Fruit fly (Drosophila melanogaster) whole organism, embryonic: ENCODE measurements around the gene Pex5.

Source experiments
- B-H2 ChIP-seq: fragments of 200-800 bp; sonication (Bioruptor generic); optimal IDR thresholded peaks from 2 replicates; lab custom pipeline; 2018; ENCODE audit warnings: missing biosample characterization, mild to moderate bottlenecking, missing genetic modification characterization
- Bdp1 ChIP-seq: fragments of 200-800 bp; sonication (Bioruptor generic); optimal IDR thresholded peaks from 3 replicates; lab custom pipeline; 2016; ENCODE audit warnings: missing biosample characterization, missing genetic modification characterization
- CG10267 ChIP-seq: fragments of 200-800 bp; sonication (Bioruptor generic); optimal IDR thresholded peaks from 2 replicates; lab custom pipeline; 2018; ENCODE audit warnings: missing biosample characterization, mild to moderate bottlenecking, missing genetic modification characterization, moderate library complexity
- CG10654 ChIP-seq: fragments of 200-800 bp; sonication (Bioruptor generic); optimal IDR thresholded peaks from 2 replicates; lab custom pipeline; 2016; ENCODE audit warnings: missing biosample characterization, missing genetic modification characterization
- CG11695 ChIP-seq: fragments of 200-800 bp; sonication (Bioruptor generic); IDR thresholded peaks from 3 replicates; pipeline ENCODE4 v1.3.6; 2022; ENCODE audit warnings: missing biosample characterization, missing genetic modification characterization
- CG12071 ChIP-seq: fragments of 200-800 bp; sonication (Bioruptor generic); optimal IDR thresholded peaks from 3 replicates; lab custom pipeline; 2018; ENCODE audit warnings: missing biosample characterization, mild to moderate bottlenecking, missing genetic modification characterization
- CG12769 ChIP-seq: fragments of 200-800 bp; sonication (Bioruptor generic); optimal IDR thresholded peaks from 2 replicates; lab custom pipeline; 2019; ENCODE audit warnings: missing biosample characterization, mild to moderate bottlenecking, missing genetic modification characterization, moderate library complexity
- CG14441 ChIP-seq: fragments of 200-800 bp; sonication (Bioruptor generic); IDR thresholded peaks from 2 replicates; pipeline ENCODE4 v1.3.6; 2022; ENCODE audit warnings: missing biosample characterization, missing genetic modification characterization
- CG15696 ChIP-seq: fragments of 200-800 bp; sonication (Bioruptor generic); optimal IDR thresholded peaks from 2 replicates; lab custom pipeline; 2019; ENCODE audit warnings: missing biosample characterization, mild to moderate bottlenecking, missing genetic modification characterization, moderate library complexity
- CG1647 ChIP-seq: fragments of 200-800 bp; sonication (Bioruptor generic); optimal IDR thresholded peaks from 3 replicates; lab custom pipeline; 2016; ENCODE audit warnings: missing biosample characterization, missing genetic modification characterization
- CG18599 ChIP-seq: fragments of 200-800 bp; sonication (Bioruptor generic); optimal IDR thresholded peaks from 3 replicates; lab custom pipeline; 2017; ENCODE audit warnings: missing biosample characterization, missing genetic modification characterization, mild to moderate bottlenecking, moderate library complexity, missing genetic modification reagents
- CG18764 ChIP-seq: fragments of 200-800 bp; sonication (Bioruptor generic); optimal IDR thresholded peaks from 3 replicates; lab custom pipeline; 2016; ENCODE audit warnings: missing biosample characterization, missing genetic modification characterization
- CG2889 ChIP-seq: fragments of 200-800 bp; sonication (Bioruptor generic); IDR thresholded peaks from 3 replicates; pipeline ENCODE4 v1.3.6; 2022; ENCODE audit warnings: missing biosample characterization, missing genetic modification characterization
- CG30020 ChIP-seq: fragments of 200-800 bp; optimal IDR thresholded peaks from 2 replicates; lab custom pipeline; 2019; ENCODE audit warnings: missing biosample characterization, mild to moderate bottlenecking, missing genetic modification characterization, moderate library complexity
- CG30431 ChIP-seq: fragments of 200-800 bp; sonication (Bioruptor generic); optimal IDR thresholded peaks from 2 replicates; lab custom pipeline; 2017; ENCODE audit warnings: missing biosample characterization, missing genetic modification characterization
- CG34422 ChIP-seq: fragments of 200-800 bp; sonication (Bioruptor generic); IDR thresholded peaks from 3 replicates; pipeline ENCODE4 v1.3.6; 2022; ENCODE audit warnings: missing biosample characterization, missing genetic modification characterization
- CG4404 ChIP-seq: fragments of 200-800 bp; sonication (Bioruptor generic); IDR thresholded peaks from 2 replicates; pipeline ENCODE4 v1.3.6; 2022; ENCODE audit warnings: missing biosample characterization, missing genetic modification characterization
- CG8924 ChIP-seq: fragments of 200-800 bp; optimal IDR thresholded peaks from 3 replicates; lab custom pipeline; 2019; ENCODE audit warnings: missing biosample characterization, mild to moderate bottlenecking, missing genetic modification characterization, moderate library complexity
- CrebB ChIP-seq: fragments of 200-800 bp; sonication (Bioruptor generic); optimal IDR thresholded peaks from 3 replicates; lab custom pipeline; 2018; ENCODE audit warnings: missing biosample characterization, mild to moderate bottlenecking, missing genetic modification characterization
- E2f1 ChIP-seq: fragments of 200-800 bp; sonication (Bioruptor generic); IDR thresholded peaks from 2 replicates; pipeline ENCODE4 v1.3.6; 2022; ENCODE audit warnings: missing biosample characterization, missing genetic modification characterization
- Fer1 ChIP-seq: fragments of 200-800 bp; sonication (Bioruptor generic); optimal IDR thresholded peaks from 2 replicates; lab custom pipeline; 2017; ENCODE audit warnings: missing biosample characterization, mild to moderate bottlenecking, missing genetic modification characterization
- Hand ChIP-seq: fragments of 200-800 bp; sonication (Bioruptor generic); optimal IDR thresholded peaks from 2 replicates; lab custom pipeline; 2017; ENCODE audit warnings: mild to moderate bottlenecking, missing biosample characterization, missing genetic modification reagents, missing genetic modification characterization
- HmgZ ChIP-seq: fragments of 200-800 bp; sonication (Bioruptor generic); optimal IDR thresholded peaks from 2 replicates; lab custom pipeline; 2018; ENCODE audit warnings: missing biosample characterization, mild to moderate bottlenecking, missing genetic modification characterization
- Hmr ChIP-seq: fragments of 200-800 bp; sonication (Bioruptor generic); optimal IDR thresholded peaks from 3 replicates; lab custom pipeline; 2017; ENCODE audit warnings: mild to moderate bottlenecking, missing biosample characterization, missing genetic modification reagents, missing genetic modification characterization
- MBD-R2 ChIP-seq: fragments of 200-800 bp; sonication (Bioruptor generic); IDR thresholded peaks from 2 replicates; pipeline ENCODE4 v1.3.6; 2022; ENCODE audit warnings: missing biosample characterization, missing genetic modification characterization
- NC2β ChIP-seq: fragments of 200-800 bp; sonication (Bioruptor generic); optimal IDR thresholded peaks from 2 replicates; lab custom pipeline; 2016; ENCODE audit warnings: missing biosample characterization, missing genetic modification characterization
- Nf-YC ChIP-seq: fragments of 200-800 bp; optimal IDR thresholded peaks from 3 replicates; lab custom pipeline; 2019; ENCODE audit warnings: missing biosample characterization, mild to moderate bottlenecking, missing genetic modification characterization, moderate library complexity
- NfI ChIP-seq: fragments of 200-800 bp; sonication (Bioruptor generic); optimal IDR thresholded peaks from 3 replicates; lab custom pipeline; 2018; ENCODE audit warnings: missing biosample characterization, mild to moderate bottlenecking, missing genetic modification characterization, moderate library complexity
- Oaz ChIP-seq: fragments of 200-800 bp; sonication (Bioruptor generic); IDR thresholded peaks from 2 replicates; pipeline ENCODE4 v1.3.6; 2022; ENCODE audit warnings: missing biosample characterization, missing genetic modification characterization
- PHDP ChIP-seq: fragments of 200-800 bp; sonication (Bioruptor generic); optimal IDR thresholded peaks from 3 replicates; lab custom pipeline; 2018; ENCODE audit warnings: missing biosample characterization, mild to moderate bottlenecking, missing genetic modification characterization, moderate library complexity
- Ptx1 ChIP-seq: fragments of 200-800 bp; sonication (Bioruptor generic); IDR thresholded peaks from 2 replicates; pipeline ENCODE4 v1.3.6; 2022; ENCODE audit warnings: missing biosample characterization, missing genetic modification characterization
- Ravus ChIP-seq: fragments of 200-800 bp; sonication (Bioruptor generic); IDR thresholded peaks from 2 replicates; pipeline ENCODE4 v1.3.6; 2022; ENCODE audit warnings: missing biosample characterization, missing genetic modification characterization
- TFAM ChIP-seq: fragments of 200-800 bp; sonication (Bioruptor generic); optimal IDR thresholded peaks from 2 replicates; lab custom pipeline; 2017; ENCODE audit warnings: missing biosample characterization, missing genetic modification characterization, inconsistent platforms
- Usf ChIP-seq: fragments of 200-800 bp; sonication (Bioruptor generic); optimal IDR thresholded peaks from 2 replicates; lab custom pipeline; 2017; ENCODE audit warnings: missing genotype, missing biosample characterization, missing genetic modification characterization
- abd-A ChIP-seq: fragments of 200-800 bp; sonication (Bioruptor generic); optimal IDR thresholded peaks from 3 replicates; lab custom pipeline; 2019; ENCODE audit warnings: missing biosample characterization, mild to moderate bottlenecking, missing genetic modification characterization, moderate library complexity
- ara ChIP-seq: fragments of 200-800 bp; sonication (Bioruptor generic); IDR thresholded peaks from 2 replicates; pipeline ENCODE4 v1.3.6; 2022; ENCODE audit warnings: missing biosample characterization, missing genetic modification characterization
- ato ChIP-seq: fragments of 200-800 bp; sonication (Bioruptor generic); IDR thresholded peaks from 2 replicates; pipeline ENCODE4 v1.3.6; 2022; ENCODE audit warnings: missing biosample characterization, missing genetic modification characterization; ENCODE audit not compliant: partially characterized antibody
- bigmax ChIP-seq: fragments of 200-800 bp; sonication (Bioruptor generic); optimal IDR thresholded peaks from 2 replicates; lab custom pipeline; 2018; ENCODE audit warnings: missing biosample characterization, mild to moderate bottlenecking, missing genetic modification characterization
- crc ChIP-seq: fragments of 200-800 bp; sonication (Bioruptor generic); optimal IDR thresholded peaks from 2 replicates; lab custom pipeline; 2016; ENCODE audit warnings: missing biosample characterization, missing genetic modification characterization
- cwo ChIP-seq: fragments of 200-800 bp; sonication (Bioruptor generic); optimal IDR thresholded peaks from 3 replicates; lab custom pipeline; 2017; ENCODE audit warnings: missing biosample characterization, missing genetic modification characterization, mild to moderate bottlenecking, moderate library complexity, missing genetic modification reagents
- fd3F ChIP-seq: fragments of 200-800 bp; sonication (Bioruptor generic); optimal IDR thresholded peaks from 2 replicates; lab custom pipeline; 2018; ENCODE audit warnings: missing biosample characterization, mild to moderate bottlenecking, missing genetic modification characterization, moderate library complexity
- lola ChIP-seq, 3 experiments: fragments of >200 bp in 2 of 3; fragments of 200-800 bp in 1 of 3; sonication (Bioruptor generic) in 1 of 3; optimal IDR thresholded peaks; 2 replicates each; lab custom pipeline; 2017 to 2019; ENCODE audit warnings: missing biosample characterization in 3 of 3, missing genetic modification characterization in 3 of 3, mild to moderate bottlenecking in 1 of 3, moderate library complexity in 1 of 3
- pb ChIP-seq: fragments of 200-800 bp; sonication (Bioruptor generic); optimal IDR thresholded peaks from 3 replicates; lab custom pipeline; 2016; ENCODE audit warnings: missing biosample characterization, missing genetic modification characterization
- peb ChIP-seq: fragments of 200-800 bp; sonication (Bioruptor generic); IDR thresholded peaks from 2 replicates; pipeline ENCODE4 v1.3.6; 2022; ENCODE audit warnings: missing biosample characterization, missing genetic modification characterization
- pzg ChIP-seq: fragments of 200-800 bp; sonication (Bioruptor generic); optimal IDR thresholded peaks from 3 replicates; lab custom pipeline; 2018; ENCODE audit warnings: missing biosample characterization, mild to moderate bottlenecking, missing genetic modification characterization, moderate library complexity
- run ChIP-seq: fragments of 200-800 bp; sonication (Bioruptor generic); optimal IDR thresholded peaks from 3 replicates; lab custom pipeline; 2018; ENCODE audit warnings: missing biosample characterization, mild to moderate bottlenecking, missing genetic modification characterization
- unpg ChIP-seq: fragments of 200-800 bp; sonication (Bioruptor generic); optimal IDR thresholded peaks from 3 replicates; lab custom pipeline; 2018; ENCODE audit warnings: missing biosample characterization, mild to moderate bottlenecking, missing genetic modification characterization, moderate library complexity
- wek ChIP-seq: fragments of 200-800 bp; sonication (Bioruptor generic); optimal IDR thresholded peaks from 3 replicates; lab custom pipeline; 2018; ENCODE audit warnings: missing biosample characterization, mild to moderate bottlenecking, missing genetic modification characterization, moderate library complexity
- zen2 ChIP-seq: fragments of 200-800 bp; sonication (Bioruptor generic); IDR thresholded peaks from 3 replicates; pipeline ENCODE4 v1.3.6; 2022; ENCODE audit warnings: missing biosample characterization, missing genetic modification characterization; ENCODE audit not compliant: partially characterized antibody

The Pex5 gene

DNA sequence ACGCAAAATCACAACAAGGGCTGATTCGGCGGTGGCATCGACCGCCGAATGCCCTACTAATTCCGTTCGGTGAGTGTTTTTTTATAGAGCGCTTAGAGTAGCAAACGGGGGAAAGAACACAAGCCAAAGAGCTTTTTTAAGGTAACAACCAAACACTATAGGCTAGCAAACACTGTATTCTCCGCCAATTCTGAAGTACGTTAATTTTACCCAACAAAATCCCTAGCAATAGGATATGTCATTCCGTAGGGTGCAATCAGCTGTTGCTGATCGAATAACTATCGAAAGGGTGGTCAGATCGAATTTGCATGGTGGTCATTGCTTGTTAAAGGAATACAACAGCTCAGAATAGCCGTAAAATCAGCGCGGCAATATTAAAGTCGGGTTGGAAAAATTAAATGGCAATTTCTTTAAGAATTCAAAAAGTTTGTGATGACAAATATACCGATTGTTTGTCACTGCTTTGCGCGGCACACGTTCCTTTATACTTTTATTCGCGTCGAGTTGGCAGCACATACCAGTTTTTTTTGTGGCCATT is 38.9 kb upstream of the Pex5 start, which contains the start of gene mip130 (continued):
- TF ChIP-seq CG4404 (peak; percentile 8; the same call in 1 of the 2 replicates), pzg (GFP tag; lab: Kevin White, UChicago) (peak; percentile 51), Usf (GFP tag; lab: Kevin White, UChicago) (peak; percentile 26), NfI (peak; percentile 46), peb (peak; percentile 30; the same call in 1 of the 2 replicates), ara (GFP tag; lab: Robert Waterston, UW) (no peak), Ptx1 (peak; percentile 54), CG15696 (tag; lab: Kevin White, UChicago) (peak; percentile 40), B-H2 (GFP tag; lab: Kevin White, UChicago) (peak; percentile 0), MBD-R2 (GFP tag; lab: Robert Waterston, UW) (peak; percentile 62), CG8924 (tag; lab: Kevin White, UChicago) (peak; percentile 55), CG18599 (GFP tag; lab: Kevin White, UChicago) (peak; percentile 54), CG34422 (GFP tag; lab: Robert Waterston, UW) (peak; percentile 54; the same call in 1 of the 3 replicates), PHDP (tag; lab: Kevin White, UChicago) (peak; percentile 41), CG11695 (GFP tag; lab: Robert Waterston, UW) (no peak), Bdp1 (GFP tag; lab: Kevin White, UChicago) (no peak), wek (GFP tag; lab: Kevin White, UChicago) (no peak), CG12071 (GFP tag; lab: Kevin White, UChicago) (peak; percentile 6), CG2889 (no peak), abd-A (no peak), Ravus (GFP tag; lab: Robert Waterston, UW) (no peak), fd3F (GFP tag; lab: Kevin White, UChicago) (peak; percentile 34), CG10654 (GFP tag; lab: Kevin White, UChicago) (peak; percentile 9), cwo (GFP tag; lab: Kevin White, UChicago) (peak; percentile 28), E2f1 (GFP tag; lab: Robert Waterston, UW) (peak; percentile 40; the same call in 1 of the 2 replicates), pb (GFP tag; lab: Kevin White, UChicago) (peak; percentile 17), crc (peak; percentile 2), zen2 (GFP tag; lab: Robert Waterston, UW) (peak; percentile 61; the same call in 1 of the 3 replicates), lola (GFP tag; optimal IDR thresholded peaks at IDR 0.05; lab: Kevin White, UChicago) (peak in 1 of 3 experiments; percentile 18), CrebB (no peak), Fer1 (GFP tag; lab: Kevin White, UChicago) (peak; percentile 63), Oaz (GFP tag; lab: Robert Waterston, UW) (0 out of 2 replicates have a peak, but pooled peaks have one; percentile 16), Nf-YC (tag; lab: Kevin White, UChicago) (peak; percentile 47), Hand (GFP tag; lab: Kevin White, UChicago) (no peak), CG14441 (GFP tag; lab: Robert Waterston, UW) (peak; percentile 49; the same call in 1 of the 2 replicates), CG1647 (GFP tag; lab: Kevin White, UChicago) (peak; percentile 5), run (tag; lab: Kevin White, UChicago) (no peak), CG12769 (tag; lab: Kevin White, UChicago) (no peak), HmgZ (tag; lab: Kevin White, UChicago) (peak; percentile 31), CG30020 (tag; lab: Kevin White, UChicago) (peak; percentile 12), CG10267 (tag; lab: Kevin White, UChicago) (peak; percentile 25), CG30431 (no peak), CG18764 (GFP tag; lab: Kevin White, UChicago) (peak; percentile 28), Hmr (GFP tag; lab: Kevin White, UChicago) (peak; percentile 63), NC2β (GFP tag; lab: Kevin White, UChicago) (no peak), ato (no peak), TFAM (GFP tag; lab: Kevin White, UChicago) (no peak), unpg (peak; percentile 33), bigmax (GFP tag; lab: Kevin White, UChicago) (no peak)
